Worm (Caenorhabditis elegans) whole organism, L4 larva: ENCODE data around the gene F26A10.2.

Source experiments
- ceh-20 ChIP-seq: fragments of 200-800 bp; sonication (Bioruptor generic); IDR thresholded peaks from 2 replicates; pipeline ENCODE4 v1.3.6; 2022; ENCODE audit warnings: missing genetic modification reagents, missing genetic modification characterization, missing compliant biosample characterization
- ceh-44 ChIP-seq: fragments of 200-800 bp; sonication (Bioruptor generic); IDR thresholded peaks from 2 replicates; pipeline ENCODE4 v1.3.6; 2022; ENCODE audit warnings: missing genetic modification reagents, missing genetic modification characterization, missing compliant biosample characterization
- hmg-1.1 ChIP-seq: fragments of 200-800 bp; sonication (Bioruptor generic); IDR thresholded peaks from 2 replicates; pipeline ENCODE4 v1.3.6; 2022; ENCODE audit warnings: missing genetic modification reagents, missing genetic modification characterization, missing compliant biosample characterization
- mdl-1 ChIP-seq, 2 experiments: fragments of 150-350 bp in 1 of 2; sonication (generic microtip) in 1 of 2; optimal IDR thresholded peaks; 2 replicates each; lab custom pipeline; 2014 to 2017; ENCODE audit warnings: missing biosample characterization in 2 of 2, missing genetic modification characterization in 2 of 2
- mxl-3 ChIP-seq: fragments of 200-800 bp; sonication (Bioruptor generic); optimal IDR thresholded peaks from 2 replicates; lab custom pipeline; 2018; ENCODE audit warnings: mild to moderate bottlenecking, missing genetic modification characterization, missing compliant biosample characterization
- nhr-76 ChIP-seq: fragments of 150-350 bp; optimal IDR thresholded peaks from 2 replicates; lab custom pipeline; 2014; ENCODE audit warnings: missing biosample characterization, missing genetic modification characterization

DNA sequence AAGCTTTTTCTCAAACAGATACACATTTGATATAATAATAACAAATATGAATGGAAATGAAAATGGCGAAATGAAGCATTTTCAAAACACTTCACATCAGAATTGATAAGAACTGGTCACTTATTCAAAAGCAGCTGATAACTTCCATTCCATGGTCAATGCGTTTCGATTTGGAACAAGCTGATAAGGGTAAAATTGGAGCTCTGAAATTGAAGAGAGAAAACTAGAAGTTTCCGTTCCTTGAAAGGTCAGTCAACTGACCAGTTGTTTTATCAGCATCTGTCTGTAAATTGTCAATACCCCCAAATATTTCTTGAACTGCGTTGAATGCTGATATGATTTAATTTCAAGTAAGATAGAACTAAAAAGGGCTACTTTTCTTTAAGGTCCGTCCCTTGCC lies 7.1 kb upstream of the F26A10.2 start:
- no peak for TF ChIP-seq nhr-76 (tag; lab: Kevin White, UChicago)
- TF ChIP-seq hmg-1.1 (GFP tag; lab: Robert Waterston, UW) = no peak
- no peak for TF ChIP-seq mxl-3
- no peak for TF ChIP-seq ceh-44 (GFP tag; lab: Robert Waterston, UW)
- no peak for TF ChIP-seq mdl-1 (tag; optimal IDR thresholded peaks at IDR 0.05; lab: Kevin White, UChicago)
- TF ChIP-seq ceh-20 (GFP tag; lab: Robert Waterston, UW) = no peak
